Worm (Caenorhabditis elegans): ENCODE measurements around the gene srj-39.

The srj-39 gene

DNA sequence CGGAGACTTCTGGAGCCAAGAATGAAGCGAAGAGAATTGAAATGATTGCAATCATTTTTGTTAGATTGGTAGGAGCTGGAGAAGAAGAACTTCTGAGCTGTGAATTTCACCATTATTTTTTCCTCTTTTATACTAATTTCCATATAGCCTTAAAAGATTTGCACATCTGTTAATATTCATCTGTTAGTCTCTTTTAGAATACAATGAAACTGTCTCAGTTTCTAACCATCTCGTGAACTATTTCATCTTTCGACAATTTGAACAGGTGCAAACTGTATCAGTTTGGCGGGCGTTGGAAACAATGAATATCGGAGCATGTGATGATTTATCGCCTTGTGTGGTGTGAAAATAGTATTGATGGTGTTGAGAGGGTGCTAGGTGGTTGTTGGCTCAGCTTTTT lies 18.0 kb downstream of the srj-39 start, which contains the start of gene phat-5:
Gene phat-5 (minus strand): TSS at position 101 of the 400 bp plus-strand sequence.
- TF ChIP-seq ceh-43 (GFP tag; optimal IDR thresholded peaks at IDR 0.05) (no peak), lsy-2 (tag; optimal IDR thresholded peaks at IDR 0.05) (no peak), lin-32 (GFP tag; optimal IDR thresholded peaks at IDR 0.05) (no peak), ztf-11 (tag; optimal IDR thresholded peaks at IDR 0.05) (no peak), snpc-4 (tag; optimal IDR thresholded peaks at IDR 0.05) (no peak), bed-3 (GFP tag; optimal IDR thresholded peaks at IDR 0.05) (no peak), lin-13 (tag; optimal IDR thresholded peaks at IDR 0.05) (no peak), unc-120 (tag; optimal IDR thresholded peaks at IDR 0.05; ENCODE audit: poor library complexity, severe bottlenecking) (no peak), unc-39 (tag; optimal IDR thresholded peaks at IDR 0.05) (no peak), ham-2 (GFP tag; optimal IDR thresholded peaks at IDR 0.05) (no peak), pha-4 (tag; optimal IDR thresholded peaks at IDR 0.05) (no peak), unc-62 (GFP tag; optimal IDR thresholded peaks at IDR 0.05) (no peak), nhr-237 (tag; optimal IDR thresholded peaks at IDR 0.05) (no peak), blmp-1 (tag; optimal IDR thresholded peaks at IDR 0.05) (no peak), sptf-1 (tag; optimal IDR thresholded peaks at IDR 0.05) (no peak), tbx-8 (GFP tag; optimal IDR thresholded peaks at IDR 0.05) (no peak), nhr-2 (tag; optimal IDR thresholded peaks at IDR 0.05) (no peak), zip-8 (tag; optimal IDR thresholded peaks at IDR 0.05) (no peak), nhr-28 (tag; optimal IDR thresholded peaks at IDR 0.05) (no peak)

- TF ChIP-seq blmp-1 (tag; optimal IDR thresholded peaks at IDR 0.05) = no peak
- no peak for TF ChIP-seq nhr-2 (tag; optimal IDR thresholded peaks at IDR 0.05)
- no peak for TF ChIP-seq nhr-28 (tag; optimal IDR thresholded peaks at IDR 0.05)
- TF ChIP-seq sptf-1 (tag; optimal IDR thresholded peaks at IDR 0.05) = no peak
- TF ChIP-seq lin-13 (tag; optimal IDR thresholded peaks at IDR 0.05) = no peak
- TF ChIP-seq M03D4.4 (tag; optimal IDR thresholded peaks at IDR 0.05) = no peak
- no peak for TF ChIP-seq mab-5 (tag; optimal IDR thresholded peaks at IDR 0.05)
- TF ChIP-seq elt-3 (tag; optimal IDR thresholded peaks at IDR 0.05) = no peak
- TF ChIP-seq snpc-4 (tag; optimal IDR thresholded peaks at IDR 0.05) = no peak
These were observed 21.2 kb downstream of the srj-39 start, which contains the start of gene T05B4.12 for ce11 chrV:4125552-4126084. T05B4.12 (minus strand) TSS chrV:4126034.

DNA sequence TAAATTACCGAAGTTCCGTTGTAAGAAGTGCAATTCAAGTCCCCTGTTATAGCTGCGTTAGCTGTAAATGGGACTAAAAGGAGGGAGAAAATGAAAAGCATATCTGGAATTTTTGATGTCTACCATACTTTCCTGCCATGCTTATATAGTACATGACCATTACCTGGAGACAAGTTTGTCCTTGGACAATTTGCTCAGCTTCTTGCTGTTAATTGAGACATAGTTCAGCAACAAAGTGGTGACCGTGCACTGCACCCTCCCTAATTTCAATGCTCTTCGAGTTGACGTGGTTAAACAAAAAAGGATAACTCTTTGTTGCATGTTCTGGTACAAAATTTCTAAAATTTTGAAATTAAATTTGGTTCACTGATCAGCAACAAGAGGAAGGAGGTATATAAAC lies 23.0 kb downstream of the srj-39 start, which contains the start of gene T05B4.13:
Gene T05B4.13 (minus strand): TSS at position 101 of the 400 bp plus-strand sequence.
- TF ChIP-seq pha-4 (tag; optimal IDR thresholded peaks at IDR 0.05) (no peak), ham-2 (GFP tag; optimal IDR thresholded peaks at IDR 0.05) (no peak), snpc-4 (tag; optimal IDR thresholded peaks at IDR 0.05) (no peak), mep-1 (tag; optimal IDR thresholded peaks at IDR 0.05) (no peak), elt-1 (tag; optimal IDR thresholded peaks at IDR 0.05; ENCODE audit: borderline replicate concordance, insufficient read depth) (no peak)

DNA sequence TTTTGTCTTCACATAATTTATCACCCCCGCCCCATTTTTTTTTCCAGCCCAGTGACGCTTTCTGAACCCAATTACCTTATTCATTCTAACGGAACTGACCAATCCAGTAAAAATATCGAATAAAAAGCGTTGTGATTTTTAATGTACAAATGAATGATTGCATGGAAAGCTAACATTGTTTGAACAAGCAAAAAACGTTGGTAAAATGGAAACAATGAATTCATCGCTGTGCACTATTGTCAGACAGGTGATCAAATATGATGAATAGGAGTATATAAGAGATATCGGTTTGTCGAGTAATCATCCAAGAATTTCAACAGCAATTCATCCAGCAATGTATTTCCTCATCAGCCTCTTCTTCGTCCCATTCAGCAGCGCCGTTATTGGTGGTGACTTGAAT lies 25.2 kb downstream of the srj-39 start, which contains the start of gene phat-4:
Gene phat-4 (plus strand): TSS at position 301 of the 400 bp plus-strand sequence.
- TF ChIP-seq lsy-2 (tag; optimal IDR thresholded peaks at IDR 0.05) = no peak
- TF ChIP-seq zip-8 (tag; optimal IDR thresholded peaks at IDR 0.05) = no peak
- no peak for TF ChIP-seq ceh-39 (tag; optimal IDR thresholded peaks at IDR 0.05)
- no peak for TF ChIP-seq hlh-1 (tag; optimal IDR thresholded peaks at IDR 0.05)
- TF ChIP-seq mab-5 (tag; optimal IDR thresholded peaks at IDR 0.05) = no peak
- no peak for TF ChIP-seq tbx-8 (GFP tag; optimal IDR thresholded peaks at IDR 0.05)

DNA sequence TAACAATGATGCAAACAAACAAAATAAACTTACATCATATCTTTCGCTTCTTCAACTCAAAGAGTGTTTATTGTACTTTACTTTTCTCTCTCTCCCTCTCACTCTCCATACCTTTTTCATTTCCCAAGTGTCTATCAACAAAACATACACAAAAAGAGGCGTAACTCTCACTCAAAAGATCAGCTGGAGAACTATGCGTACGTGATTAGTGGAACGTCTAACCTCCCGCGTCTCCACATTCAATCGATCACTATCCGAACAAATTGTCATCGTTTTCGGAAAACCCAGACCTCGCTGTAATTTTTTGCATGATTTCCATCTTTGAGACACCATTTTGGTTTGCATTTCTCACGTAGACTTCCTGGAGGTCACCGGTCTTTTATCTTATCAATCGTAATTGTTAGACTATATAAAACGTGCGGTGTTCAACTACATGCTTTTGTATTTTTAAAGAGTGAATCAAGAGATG lies 27.1 kb downstream of the srj-39 start, which contains the start of gene nhr-57:
Gene nhr-57 (plus strand): TSS at position 419 of the 469 bp plus-strand sequence.
- TF ChIP-seq ceh-39 (tag; optimal IDR thresholded peaks at IDR 0.05) (no peak), elt-3 (tag; optimal IDR thresholded peaks at IDR 0.05) (peak; percentile 87), nhr-76 (tag; optimal IDR thresholded peaks at IDR 0.05) (no peak), nhr-2 (tag; optimal IDR thresholded peaks at IDR 0.05) (no peak), hlh-1 (tag; optimal IDR thresholded peaks at IDR 0.05) (no peak), cnd-1 (tag; optimal IDR thresholded peaks at IDR 0.05) (no peak), unc-39 (tag; optimal IDR thresholded peaks at IDR 0.05) (no peak), unc-62 (GFP tag; optimal IDR thresholded peaks at IDR 0.05) (peak; percentile 41), nhr-237 (tag; optimal IDR thresholded peaks at IDR 0.05) (peak; percentile 31), lsy-2 (tag; optimal IDR thresholded peaks at IDR 0.05) (no peak)

DNA sequence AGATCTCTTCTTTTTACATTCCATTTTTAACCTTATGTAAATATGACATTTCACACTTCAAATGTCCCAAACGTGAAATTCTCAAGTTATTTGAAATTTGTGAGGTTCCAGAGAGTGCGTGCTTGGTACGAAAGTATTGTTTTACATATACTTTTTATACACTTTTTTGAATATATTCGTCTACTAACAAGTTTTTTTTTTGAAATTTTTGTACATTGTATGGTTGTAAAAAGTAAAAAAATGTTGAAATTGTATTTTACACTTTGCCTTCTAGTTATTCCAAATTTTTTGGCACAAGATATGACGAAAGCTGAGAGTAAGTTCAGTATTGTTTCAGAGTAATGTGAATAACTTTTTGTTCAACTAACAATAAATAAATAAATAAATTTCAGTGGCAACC lies 30.3 kb downstream of the srj-39 start, which contains the start of gene lgc-1:
Gene lgc-1 (plus strand): TSS at position 301 of the 400 bp plus-strand sequence.
- TF ChIP-seq nhr-28 (tag; optimal IDR thresholded peaks at IDR 0.05) (no peak), unc-39 (tag; optimal IDR thresholded peaks at IDR 0.05) (no peak)
